Worm (Caenorhabditis elegans) whole organism, L4 larva: ENCODE measurements around the gene mksr-1.

ENCODE experiments used
- ceh-20 ChIP-seq: fragments of 200-800 bp; sonication (Bioruptor generic); IDR thresholded peaks from 2 replicates; pipeline ENCODE4 v1.3.6; 2022; ENCODE audit warnings: missing genetic modification reagents, missing genetic modification characterization, missing compliant biosample characterization
- lin-13 ChIP-seq: fragments of 150-350 bp; optimal IDR thresholded peaks from 2 replicates; lab custom pipeline; 2014; ENCODE audit warnings: missing biosample characterization, missing genetic modification reagents, missing genetic modification characterization
- skn-1 ChIP-seq: fragments of 150-350 bp; optimal IDR thresholded peaks from 2 replicates; lab custom pipeline; 2014; ENCODE audit warnings: missing biosample characterization, missing genetic modification characterization

DNA sequence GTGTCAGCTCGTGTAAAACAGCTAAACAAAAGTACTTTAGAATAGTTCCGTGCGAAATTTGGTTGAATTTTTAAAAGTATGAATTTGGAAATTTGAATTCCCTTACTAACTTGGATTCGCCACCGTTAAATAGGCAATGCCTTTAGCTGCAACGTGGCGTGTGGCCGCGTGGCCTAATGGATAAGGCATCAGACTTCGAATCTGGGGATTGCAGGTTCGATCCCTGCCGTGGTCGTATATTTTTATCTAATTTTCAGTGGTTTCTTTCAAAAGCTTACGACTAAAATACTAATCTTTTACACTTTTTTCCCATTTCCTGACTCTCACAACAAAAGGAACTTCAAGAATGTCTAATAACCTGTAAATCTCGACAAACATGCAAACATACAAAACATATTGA lies 20.7 kb upstream of the mksr-1 start:
- TF ChIP-seq lin-13, result no peak
- TF ChIP-seq skn-1, result no peak
- TF ChIP-seq ceh-20 (GFP tag; lab: Robert Waterston, UW), result no peak
